Fruit fly (Drosophila melanogaster) whole organism, wandering third instar larva: ENCODE measurements around the gene CG4025.

Experiments used
- Abd-B ChIP-seq: fragments of >200 bp; optimal IDR thresholded peaks from 2 replicates; lab custom pipeline; 2017; ENCODE audit warnings: missing biosample characterization, missing genetic modification characterization
- CG32264 ChIP-seq: fragments of 200-800 bp; sonication (Bioruptor generic); optimal IDR thresholded peaks from 2 replicates; lab custom pipeline; 2016; ENCODE audit warnings: missing biosample characterization, missing genetic modification characterization
- CG9705 ChIP-seq: fragments of 200-800 bp; sonication (Bioruptor generic); optimal IDR thresholded peaks from 2 replicates; lab custom pipeline; 2018; ENCODE audit warnings: missing biosample characterization, mild to moderate bottlenecking, missing genetic modification characterization
- CrebA ChIP-seq: fragments of 200-800 bp; sonication (Bioruptor generic); optimal IDR thresholded peaks from 2 replicates; lab custom pipeline; 2016; ENCODE audit warnings: missing biosample characterization, mild to moderate bottlenecking, missing genetic modification characterization, borderline replicate concordance
- Dfd ChIP-seq: fragments of >200 bp; optimal IDR thresholded peaks from 2 replicates; lab custom pipeline; 2017; ENCODE audit warnings: missing biosample characterization, missing genetic modification characterization
- Dif ChIP-seq: fragments of 200-275, 200-300 bp; sonication (Bioruptor generic); optimal IDR thresholded peaks from 2 replicates; lab custom pipeline; 2018; ENCODE audit warnings: missing biosample characterization, missing genetic modification characterization; ENCODE audit not compliant: partially characterized antibody
- GATAd ChIP-seq: sonication (Bioruptor generic); optimal IDR thresholded peaks from 2 replicates; lab custom pipeline; 2016; ENCODE audit warnings: missing biosample characterization, missing genetic modification characterization
- HLH106 ChIP-seq: fragments of 200-800 bp; optimal IDR thresholded peaks from 3 replicates; lab custom pipeline; 2019; ENCODE audit warnings: missing biosample characterization, mild to moderate bottlenecking, missing genetic modification characterization, moderate library complexity
- Hnf4 ChIP-seq: fragments of 200-800 bp; sonication (Bioruptor generic); optimal IDR thresholded peaks from 2 replicates; lab custom pipeline; 2016; ENCODE audit warnings: missing biosample characterization, mild to moderate bottlenecking, missing genetic modification characterization
- Hr78 ChIP-seq: fragments of >200 bp; optimal IDR thresholded peaks from 2 replicates; lab custom pipeline; 2017; ENCODE audit warnings: missing biosample characterization, missing genetic modification characterization
- Hr83 ChIP-seq: fragments of 200-300 bp; sonication (Bioruptor generic); optimal IDR thresholded peaks from 2 replicates; lab custom pipeline; 2016; ENCODE audit warnings: missing biosample characterization, mild to moderate bottlenecking, missing genetic modification characterization, moderate library complexity; ENCODE audit not compliant: poor library complexity, severe bottlenecking
- Jra ChIP-seq: sonication (Bioruptor generic); optimal IDR thresholded peaks from 2 replicates; lab custom pipeline; 2016; ENCODE audit warnings: missing biosample characterization, missing genetic modification characterization
- Mio ChIP-seq: sonication (Bioruptor generic); optimal IDR thresholded peaks from 2 replicates; lab custom pipeline; 2016; ENCODE audit warnings: missing biosample characterization, missing genetic modification characterization
- Myc ChIP-seq: fragments of >200 bp; optimal IDR thresholded peaks from 2 replicates; lab custom pipeline; 2017
- N ChIP-seq: fragments of >200 bp; optimal IDR thresholded peaks from 2 replicates; lab custom pipeline; 2018; ENCODE audit warnings: missing biosample characterization, missing external identifiers, missing genetic modification characterization
- OdsH ChIP-seq: fragments of 200-800 bp; sonication (Bioruptor generic); optimal IDR thresholded peaks from 2 replicates; lab custom pipeline; 2016; ENCODE audit warnings: missing biosample characterization, mild to moderate bottlenecking, missing genetic modification characterization
- Rel ChIP-seq, 2 experiments: fragments of 200-800 bp; sonication (Bioruptor generic) in 1 of 2; optimal IDR thresholded peaks; 2 replicates in 1 of 2; 3 replicates in 1 of 2; lab custom pipeline; 2016 to 2019; ENCODE audit warnings: mild to moderate bottlenecking in 2 of 2, missing biosample characterization in 2 of 2, missing genetic modification characterization in 2 of 2, moderate library complexity in 1 of 2
- Sp1 ChIP-seq: fragments of 200-800 bp; sonication (Bioruptor generic); optimal IDR thresholded peaks from 3 replicates; lab custom pipeline; 2019; ENCODE audit warnings: missing biosample characterization, mild to moderate bottlenecking, missing genetic modification characterization, moderate library complexity
- Vsx2 ChIP-seq: fragments of 200-300, 225-300 bp; sonication (Bioruptor generic); optimal IDR thresholded peaks from 2 replicates; lab custom pipeline; 2018; ENCODE audit warnings: missing biosample characterization, missing genetic modification characterization; ENCODE audit not compliant: partially characterized antibody
- br ChIP-seq: fragments of 200-800 bp; sonication (Bioruptor generic); optimal IDR thresholded peaks from 2 replicates; lab custom pipeline; 2016; ENCODE audit warnings: missing biosample characterization, missing genetic modification characterization
- brk ChIP-seq: fragments of 200-800 bp; sonication (Bioruptor generic); optimal IDR thresholded peaks from 2 replicates; lab custom pipeline; 2016; ENCODE audit warnings: missing biosample characterization, mild to moderate bottlenecking, missing genetic modification characterization
- dl ChIP-seq, 2 experiments: fragments of 175-275, 200-275 bp in 1 of 2; fragments of 200-275 bp in 1 of 2; sonication (Bioruptor generic); optimal IDR thresholded peaks; lab custom pipeline; 2018; ENCODE audit warnings: mild to moderate bottlenecking in 2 of 2, missing biosample characterization in 2 of 2, missing genetic modification characterization in 2 of 2, moderate library complexity in 2 of 2; ENCODE audit not compliant: partially characterized antibody in 2 of 2, insufficient read depth in 1 of 2
- dmrt93B ChIP-seq: fragments of 200-800 bp; sonication (Bioruptor generic); optimal IDR thresholded peaks from 2 replicates; lab custom pipeline; 2018; ENCODE audit warnings: missing biosample characterization, mild to moderate bottlenecking, missing genetic modification characterization
- dsf ChIP-seq: sonication (Bioruptor generic); optimal IDR thresholded peaks from 2 replicates; lab custom pipeline; 2016; ENCODE audit warnings: missing biosample characterization, missing genetic modification characterization, borderline replicate concordance
- ey ChIP-seq: fragments of 200-800 bp; sonication (Bioruptor generic); optimal IDR thresholded peaks from 2 replicates; lab custom pipeline; 2016; ENCODE audit warnings: missing biosample characterization, missing genetic modification characterization
- foxo ChIP-seq, 2 experiments: fragments of 200-800 bp; sonication (Bioruptor generic); optimal IDR thresholded peaks; 2 replicates in 1 of 2; 3 replicates in 1 of 2; lab custom pipeline; 2016 to 2017; ENCODE audit warnings: missing biosample characterization in 2 of 2, missing genetic modification characterization in 2 of 2
- fru ChIP-seq: fragments of 200-800 bp; sonication (Bioruptor generic); optimal IDR thresholded peaks from 3 replicates; lab custom pipeline; 2016; ENCODE audit warnings: missing biosample characterization, mild to moderate bottlenecking, missing genetic modification characterization
- h ChIP-seq: fragments of 200-800 bp; sonication (Bioruptor generic); optimal IDR thresholded peaks from 3 replicates; lab custom pipeline; 2016; ENCODE audit warnings: missing biosample characterization, mild to moderate bottlenecking, missing genetic modification characterization
- jim ChIP-seq: fragments of 175-275, 200-325 bp; sonication (Bioruptor generic); optimal IDR thresholded peaks from 2 replicates; lab custom pipeline; 2016; ENCODE audit warnings: missing biosample characterization, mild to moderate bottlenecking, missing genetic modification characterization
- lola ChIP-seq: fragments of >200 bp; optimal IDR thresholded peaks from 2 replicates; lab custom pipeline; 2017; ENCODE audit warnings: missing biosample characterization, missing genetic modification characterization
- pan ChIP-seq: fragments of >200 bp; optimal IDR thresholded peaks from 2 replicates; lab custom pipeline; 2017
- psq ChIP-seq: fragments of 200-800 bp; sonication (Bioruptor generic); optimal IDR thresholded peaks from 3 replicates; lab custom pipeline; 2017; ENCODE audit warnings: missing biosample characterization, mild to moderate bottlenecking, missing genetic modification characterization, moderate library complexity
- rgr ChIP-seq: fragments of 200-800 bp; sonication (Bioruptor generic); optimal IDR thresholded peaks from 3 replicates; lab custom pipeline; 2016; ENCODE audit warnings: missing biosample characterization, mild to moderate bottlenecking, missing genetic modification characterization
- sage ChIP-seq: fragments of 200-800 bp; sonication (Bioruptor generic); optimal IDR thresholded peaks from 2 replicates; lab custom pipeline; 2016; ENCODE audit warnings: missing biosample characterization, mild to moderate bottlenecking, missing genetic modification characterization
- sv ChIP-seq: fragments of 200-800 bp; sonication (Bioruptor generic); optimal IDR thresholded peaks from 3 replicates; lab custom pipeline; 2016; ENCODE audit warnings: missing biosample characterization, missing genetic modification characterization
- tai ChIP-seq: sonication (Bioruptor generic); optimal IDR thresholded peaks from 2 replicates; lab custom pipeline; 2016; ENCODE audit warnings: missing biosample characterization, missing genetic modification characterization
- usp ChIP-seq: fragments of >200 bp; optimal IDR thresholded peaks from 2 replicates; lab custom pipeline; 2017; ENCODE audit warnings: missing biosample characterization, missing genetic modification characterization
- woc ChIP-seq: sonication (Bioruptor generic); optimal IDR thresholded peaks from 2 replicates; lab custom pipeline; 2016; ENCODE audit warnings: missing biosample characterization, mild to moderate bottlenecking, missing genetic modification characterization

CG4025 gene

DNA sequence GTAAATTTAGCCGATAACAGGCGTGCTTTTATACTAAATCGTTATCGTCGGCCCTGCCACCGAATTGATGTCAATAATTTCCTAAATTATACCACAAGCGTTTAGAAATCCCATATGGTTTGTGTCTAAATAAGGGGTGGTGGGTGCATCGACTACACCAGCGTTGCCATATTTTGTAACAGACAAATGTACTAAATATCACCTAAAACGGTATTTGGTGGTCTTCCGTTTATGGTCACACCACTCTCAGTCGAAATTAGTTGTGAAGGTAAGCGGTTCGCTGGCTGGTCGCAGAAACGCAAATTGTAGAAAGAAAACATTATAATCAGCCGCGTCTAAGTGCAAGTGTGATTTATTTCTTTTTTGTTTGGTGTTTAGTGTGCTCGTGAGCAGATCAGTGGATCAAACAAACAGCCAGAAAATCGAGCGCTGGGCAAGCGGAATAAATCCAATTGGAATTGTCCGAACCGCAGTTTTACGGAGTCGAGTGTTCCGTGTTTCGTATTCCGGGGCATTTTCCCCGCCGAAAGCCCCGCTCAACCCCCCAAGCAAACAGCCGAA, 3.7 kb downstream of the CG4025 start, which contains the start of the genes CG16903 and Unc-76:
TSS of gene CG16903 (minus strand) at position 39 of the 561 bp plus-strand sequence.
TSS of gene Unc-76 (plus strand) at position 244 of the 561 bp plus-strand sequence.
- no peak for TF ChIP-seq Dfd (GFP tag; lab: Kevin White, UChicago)
- no peak for TF ChIP-seq brk (GFP tag; lab: Kevin White, UChicago)
- peak; percentile 6 for TF ChIP-seq dmrt93B (GFP tag; lab: Kevin White, UChicago)
- no peak for TF ChIP-seq CG9705
- TF ChIP-seq fru = peak; percentile 22
- TF ChIP-seq Hnf4 (GFP tag; lab: Kevin White, UChicago) = no peak
- TF ChIP-seq Rel (GFP tag; optimal IDR thresholded peaks at IDR 0.05; lab: Kevin White, UChicago) = no peak
- TF ChIP-seq Rel (tag; optimal IDR thresholded peaks at IDR 0.05; lab: Kevin White, UChicago) = peak; percentile 79
- no peak for TF ChIP-seq lola (GFP tag; lab: Kevin White, UChicago)
- TF ChIP-seq OdsH (GFP tag; lab: Kevin White, UChicago) = peak; percentile 7
- peak; percentile 59 for TF ChIP-seq Dif (GFP tag; lab: Kevin White, UChicago)
- TF ChIP-seq N (GFP tag; lab: Kevin White, UChicago) = no peak
- TF ChIP-seq sv (GFP tag; lab: Kevin White, UChicago) = no peak
- TF ChIP-seq CrebA (GFP tag; lab: Kevin White, UChicago) = no peak
- no peak for TF ChIP-seq usp (GFP tag; lab: Kevin White, UChicago)
- TF ChIP-seq Abd-B (GFP tag; lab: Kevin White, UChicago) = no peak
- peak; percentile 0 for TF ChIP-seq Myc (lab: Kevin White, UChicago)
- TF ChIP-seq GATAd (GFP tag; lab: Kevin White, UChicago) = no peak
- no peak for TF ChIP-seq tai
- TF ChIP-seq foxo (GFP tag; optimal IDR thresholded peaks at IDR 0.05; lab: Kevin White, UChicago) = peak in 1 of 2 experiments; percentile 19
- no peak for TF ChIP-seq jim (GFP tag; lab: Kevin White, UChicago)
- TF ChIP-seq pan = no peak
- no peak for TF ChIP-seq Hr83
- no peak for TF ChIP-seq psq
- peak; percentile 6 for TF ChIP-seq woc
- TF ChIP-seq dsf = no peak
- no peak for TF ChIP-seq Vsx2
- peak; percentile 51 for TF ChIP-seq h (GFP tag; lab: Kevin White, UChicago)
- no peak for TF ChIP-seq Mio
- TF ChIP-seq ey (GFP tag; lab: Kevin White, UChicago) = no peak
- TF ChIP-seq Sp1 (GFP tag; lab: Kevin White, UChicago) = peak; percentile 60
- TF ChIP-seq Hr78 (GFP tag; lab: Kevin White, UChicago) = no peak
- TF ChIP-seq CG32264 (GFP tag; lab: Kevin White, UChicago) = no peak
- peak; percentile 55 for TF ChIP-seq rgr
- TF ChIP-seq dl (GFP tag; optimal IDR thresholded peaks at IDR 0.05; lab: Kevin White, UChicago; ENCODE audit: insufficient read depth in 1 of 2, partially characterized antibody in 2 of 2) = peak in 1 of 2 experiments; percentile 32
- no peak for TF ChIP-seq sage
- peak; percentile 6 for TF ChIP-seq Jra
- TF ChIP-seq HLH106 (tag; lab: Kevin White, UChicago) = peak; percentile 45
- no peak for TF ChIP-seq br (GFP tag; lab: Kevin White, UChicago)

DNA sequence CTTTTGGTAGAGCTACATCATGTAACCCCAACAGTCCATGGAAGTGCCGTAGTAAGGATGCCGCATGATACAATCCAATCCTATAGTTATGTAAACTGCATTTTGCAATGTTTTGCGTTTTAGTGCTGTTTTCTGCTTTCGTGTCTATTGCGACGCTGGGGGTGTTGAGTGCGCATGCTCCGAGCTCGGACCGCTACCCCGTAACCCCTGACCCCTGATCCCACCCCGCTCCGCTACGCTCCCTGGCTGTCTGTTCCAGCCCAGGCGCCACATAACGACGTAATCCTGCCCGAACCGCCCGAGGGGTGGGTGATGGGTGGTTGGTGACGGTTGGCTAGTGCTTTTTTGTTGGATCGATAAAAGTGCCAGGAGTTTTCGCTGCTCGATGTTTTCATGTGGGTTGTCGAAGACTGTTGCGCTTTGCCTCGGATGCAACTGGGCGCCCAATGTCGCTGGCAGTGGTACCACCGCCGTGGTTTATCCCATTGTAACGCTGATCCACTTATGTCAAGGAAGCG, 5.1 kb downstream of the CG4025 start:
- no peak for TF ChIP-seq Jra
- TF ChIP-seq CG9705 = no peak
- TF ChIP-seq dl (GFP tag; optimal IDR thresholded peaks at IDR 0.05; lab: Kevin White, UChicago; ENCODE audit: insufficient read depth in 1 of 2, partially characterized antibody in 2 of 2) = no peak
- no peak for TF ChIP-seq Vsx2
- TF ChIP-seq tai = no peak
- TF ChIP-seq Dfd (GFP tag; lab: Kevin White, UChicago) = no peak

DNA sequence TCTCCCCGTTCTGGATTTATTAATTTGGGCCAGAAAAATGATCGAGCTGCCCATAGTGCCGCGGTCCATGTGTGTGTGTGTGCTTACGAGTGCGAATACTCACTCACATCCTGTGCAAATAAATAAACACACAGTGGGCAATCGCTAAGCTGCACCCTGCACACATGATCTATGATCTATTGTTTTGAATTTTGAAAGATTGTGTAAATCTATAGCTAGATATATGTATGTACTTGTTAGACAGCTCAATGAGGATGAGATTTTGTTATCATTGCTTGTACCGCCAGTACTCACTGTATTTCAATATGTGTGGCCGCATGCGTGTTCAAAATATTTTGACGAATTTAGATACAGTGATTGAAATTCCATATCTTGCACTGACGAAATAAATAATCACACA, 6.3 kb downstream of the CG4025 start:
- TF ChIP-seq psq (peak; percentile 71), ey (GFP tag; lab: Kevin White, UChicago) (peak; percentile 94), lola (GFP tag; lab: Kevin White, UChicago) (no peak), CG32264 (GFP tag; lab: Kevin White, UChicago) (peak; percentile 77), GATAd (GFP tag; lab: Kevin White, UChicago) (no peak), dl (GFP tag; optimal IDR thresholded peaks at IDR 0.05; lab: Kevin White, UChicago; ENCODE audit: insufficient read depth in 1 of 2, partially characterized antibody in 2 of 2) (no peak), OdsH (GFP tag; lab: Kevin White, UChicago) (peak; percentile 86), dsf (peak; percentile 22), foxo (GFP tag; optimal IDR thresholded peaks at IDR 0.05; lab: Kevin White, UChicago) (peak; percentile 78 to 91), Sp1 (GFP tag; lab: Kevin White, UChicago) (peak; percentile 84), Mio (peak; percentile 70), br (GFP tag; lab: Kevin White, UChicago) (peak; percentile 89), HLH106 (tag; lab: Kevin White, UChicago) (peak; percentile 92), CG9705 (peak; percentile 74), Jra (peak; percentile 44), dmrt93B (GFP tag; lab: Kevin White, UChicago) (peak; percentile 82), sv (GFP tag; lab: Kevin White, UChicago) (peak; percentile 25), h (GFP tag; lab: Kevin White, UChicago) (peak; percentile 92), Hr83 (peak; percentile 42), Rel (GFP tag; optimal IDR thresholded peaks at IDR 0.05; lab: Kevin White, UChicago) (peak; percentile 1), Rel (tag; optimal IDR thresholded peaks at IDR 0.05; lab: Kevin White, UChicago) (peak; percentile 58), Hr78 (GFP tag; lab: Kevin White, UChicago) (no peak), Hnf4 (GFP tag; lab: Kevin White, UChicago) (peak; percentile 92), rgr (peak; percentile 94), CrebA (GFP tag; lab: Kevin White, UChicago) (no peak), fru (peak; percentile 89), tai (no peak), Abd-B (GFP tag; lab: Kevin White, UChicago) (no peak), sage (no peak), woc (peak; percentile 59)
